Worm (Caenorhabditis elegans): ENCODE data around the gene T09F3.4.
"Not testable (repeated sequence)": the region's sequence is repeated elsewhere in the genome, so short reads cannot be mapped to it uniquely, and the experiment has no call there.

T09F3.4 gene

ce11 chrII:10435836-10436235, 40.3 kb downstream of the T09F3.4 start, which contains the start of gene cut-4:
TSS of gene cut-4 (plus strand) at chrII:10436136.
- TF ChIP-seq W03F9.2 (tag; optimal IDR thresholded peaks at IDR 0.05) (no peak), dao-5 (tag; optimal IDR thresholded peaks at IDR 0.05) (no peak), him-1 (tag; optimal IDR thresholded peaks at IDR 0.05) (no peak)

ce11 chrII:10437840-10438239, 42.3 kb downstream of the T09F3.4 start:
- TF ChIP-seq W03F9.2 (tag; optimal IDR thresholded peaks at IDR 0.05) (no peak), dao-5 (tag; optimal IDR thresholded peaks at IDR 0.05) (no peak), him-1 (tag; optimal IDR thresholded peaks at IDR 0.05) (no peak)

ce11 chrII:10439976-10440375, 44.5 kb downstream of the T09F3.4 start, which contains the start of gene E04D5.4:
TSS of gene E04D5.4 (plus strand) at chrII:10440276.
- TF ChIP-seq dao-5 (tag; optimal IDR thresholded peaks at IDR 0.05) (no peak), him-1 (tag; optimal IDR thresholded peaks at IDR 0.05) (no peak), W03F9.2 (tag; optimal IDR thresholded peaks at IDR 0.05) (no peak)

ce11 chrII:10442846-10443245, 47.3 kb downstream of the T09F3.4 start, which contains the start of gene ZK673.1:
TSS of gene ZK673.1 (plus strand) at chrII:10443146.
- TF ChIP-seq him-1, dao-5, W03F9.2 (tag; optimal IDR thresholded peaks at IDR 0.05): not testable (repeated sequence)

ce11 chrII:10443898-10444297, 48.4 kb downstream of the T09F3.4 start:
- TF ChIP-seq him-1 (tag; optimal IDR thresholded peaks at IDR 0.05), result no peak
- TF ChIP-seq dao-5 (tag; optimal IDR thresholded peaks at IDR 0.05), result no peak
- no peak for TF ChIP-seq W03F9.2 (tag; optimal IDR thresholded peaks at IDR 0.05)

- no peak for TF ChIP-seq dao-5 (tag; optimal IDR thresholded peaks at IDR 0.05)
- no peak for TF ChIP-seq W03F9.2 (tag; optimal IDR thresholded peaks at IDR 0.05)
- no peak for TF ChIP-seq him-1 (tag; optimal IDR thresholded peaks at IDR 0.05)
Observed at ce11 chrII:10444971-10445707, 49.6 kb downstream of the T09F3.4 start.

ce11 chrII:10445738-10446137, 50.2 kb downstream of the T09F3.4 start:
- TF ChIP-seq him-1 (tag; optimal IDR thresholded peaks at IDR 0.05), result no peak
- no peak for TF ChIP-seq dao-5 (tag; optimal IDR thresholded peaks at IDR 0.05)
- TF ChIP-seq W03F9.2 (tag; optimal IDR thresholded peaks at IDR 0.05), result no peak

ce11 chrII:10446300-10446699, 50.8 kb downstream of the T09F3.4 start:
- TF ChIP-seq W03F9.2 (tag; optimal IDR thresholded peaks at IDR 0.05), result peak; percentile 13
- TF ChIP-seq dao-5 (tag; optimal IDR thresholded peaks at IDR 0.05), result no peak
- TF ChIP-seq him-1 (tag; optimal IDR thresholded peaks at IDR 0.05), result no peak
